Worm (Caenorhabditis elegans): ENCODE measurements around the gene btb-14.

DNA sequence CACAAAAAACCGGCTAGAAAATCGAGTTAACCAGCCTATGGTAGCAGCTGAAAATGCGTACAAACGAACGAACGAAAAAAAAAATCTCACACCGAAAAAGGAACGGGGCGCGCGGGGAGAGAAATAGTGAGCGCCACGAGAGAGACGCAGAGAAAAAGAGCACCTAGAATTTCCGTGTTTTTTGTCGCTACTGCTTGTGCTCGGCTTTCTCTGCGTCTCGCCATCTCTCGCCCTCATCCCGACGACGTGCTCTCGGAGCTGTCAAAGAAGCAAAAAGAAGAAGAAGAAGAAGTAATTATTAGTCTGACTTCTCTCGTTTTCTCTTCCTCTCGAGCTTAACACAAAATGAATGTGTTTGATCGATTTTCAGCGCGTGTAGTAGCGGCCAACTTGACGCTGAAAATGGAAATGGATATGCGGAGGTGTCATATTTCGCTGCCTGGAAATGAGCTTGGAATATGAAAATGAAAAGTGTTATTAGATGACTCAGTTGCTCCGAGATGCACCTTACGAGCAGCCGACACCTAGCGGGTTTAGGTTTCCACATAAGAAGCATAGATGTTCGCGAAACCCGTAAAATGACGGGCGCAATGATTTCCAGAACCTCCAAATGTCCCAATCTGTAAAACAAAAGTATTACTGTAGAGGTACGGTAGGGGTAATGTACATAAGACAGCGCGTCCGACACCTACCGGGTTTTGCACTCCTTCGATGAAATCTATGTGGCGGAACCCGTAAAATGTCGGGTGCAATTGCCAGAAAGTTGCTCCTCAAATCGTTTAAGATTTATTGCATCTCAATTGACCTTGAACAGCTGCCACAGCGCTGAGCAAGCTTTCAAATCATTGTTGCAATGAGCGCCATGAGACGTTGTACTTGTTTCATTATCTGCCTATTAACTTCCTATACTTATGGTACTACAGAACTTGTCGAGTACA is at the start of gene btb-14:
- TF ChIP-seq nhr-237 (tag; optimal IDR thresholded peaks at IDR 0.05) (no peak), eor-1 (tag; optimal IDR thresholded peaks at IDR 0.05) (no peak), egl-27 (tag; optimal IDR thresholded peaks at IDR 0.05) (no peak), pqm-1 (tag; optimal IDR thresholded peaks at IDR 0.05) (no peak), ceh-28 (tag; optimal IDR thresholded peaks at IDR 0.05) (no peak), R02D3.7 (tag; optimal IDR thresholded peaks at IDR 0.05) (no peak), ceh-9 (tag; optimal IDR thresholded peaks at IDR 0.05) (no peak), sea-2 (GFP tag; optimal IDR thresholded peaks at IDR 0.05) (no peak), ZK546.5 (tag; optimal IDR thresholded peaks at IDR 0.05) (no peak)

Data from whole organism, L3 larva.